Worm (Caenorhabditis elegans) whole organism, young adult: ENCODE data around the gene Y73C8C.12.

Experiments
- B0019.2 ChIP-seq: fragments of 200-800 bp; sonication (Bioruptor generic); conservative IDR thresholded peaks from 2 replicates; pipeline ENCODE4 v1.3.6; 2022; ENCODE audit warnings: missing genetic modification reagents, missing genetic modification characterization, missing compliant biosample characterization
- D2030.7 ChIP-seq: fragments of 200-800 bp; sonication (Bioruptor generic); IDR thresholded peaks from 2 replicates; pipeline ENCODE4 v1.3.6; 2022; ENCODE audit warnings: missing genetic modification reagents, missing genetic modification characterization, missing compliant biosample characterization
- F33H1.4 ChIP-seq: fragments of 200-800 bp; sonication (Bioruptor generic); IDR thresholded peaks from 2 replicates; pipeline ENCODE4 v1.3.6; 2022; ENCODE audit warnings: missing genetic modification reagents, missing genetic modification characterization, missing compliant biosample characterization
- F55B11.4 ChIP-seq: sonication (generic microtip); optimal IDR thresholded peaks from 2 replicates; lab custom pipeline; 2016; ENCODE audit warnings: missing compliant biosample characterization, missing genetic modification characterization, borderline replicate concordance; ENCODE audit not compliant: insufficient read depth
- F57A8.1 ChIP-seq: fragments of 200-800 bp; sonication (Bioruptor generic); optimal IDR thresholded peaks from 2 replicates; lab custom pipeline; 2018; ENCODE audit warnings: mild to moderate bottlenecking, missing genetic modification characterization, moderate library complexity, missing compliant biosample characterization
- T26A5.8 ChIP-seq: sonication (generic microtip); optimal IDR thresholded peaks from 2 replicates; lab custom pipeline; 2016; ENCODE audit warnings: missing genetic modification characterization, missing compliant biosample characterization
- Y53F4B.3 ChIP-seq: fragments of 200-800 bp; sonication (Bioruptor generic); IDR thresholded peaks from 2 replicates; pipeline ENCODE4 v1.3.6; 2022; ENCODE audit warnings: missing genetic modification reagents, missing genetic modification characterization, missing compliant biosample characterization
- Y53G8AR.9 ChIP-seq: fragments of 200-800 bp; sonication (Bioruptor generic); conservative IDR thresholded peaks from 2 replicates; pipeline ENCODE4 v1.3.6; 2022; ENCODE audit warnings: missing genetic modification reagents, missing genetic modification characterization, missing compliant biosample characterization
- akir-1 ChIP-seq: fragments of 200-800 bp; sonication (Bioruptor generic); optimal IDR thresholded peaks from 2 replicates; lab custom pipeline; 2018; ENCODE audit warnings: mild to moderate bottlenecking, missing genetic modification characterization, moderate library complexity, missing compliant biosample characterization
- aptf-2 ChIP-seq: fragments of 200-800 bp; sonication (Bioruptor generic); conservative IDR thresholded peaks from 2 replicates; pipeline ENCODE4 v1.3.6; 2022; ENCODE audit warnings: missing genetic modification reagents, missing genetic modification characterization, missing compliant biosample characterization
- atf-7 ChIP-seq: sonication (generic microtip); optimal IDR thresholded peaks from 2 replicates; lab custom pipeline; 2017; ENCODE audit warnings: mild to moderate bottlenecking, missing genetic modification characterization, missing compliant biosample characterization
- attf-5 ChIP-seq: fragments of 200-800 bp; sonication (Bioruptor generic); optimal IDR thresholded peaks from 2 replicates; lab custom pipeline; 2018; ENCODE audit warnings: mild to moderate bottlenecking, missing genetic modification characterization, missing compliant biosample characterization
- attf-6 ChIP-seq: fragments of 200-800 bp; sonication (Bioruptor generic); IDR thresholded peaks from 2 replicates; pipeline ENCODE4 v1.3.6; 2022; ENCODE audit warnings: missing genetic modification reagents, missing genetic modification characterization, missing compliant biosample characterization
- bed-2 ChIP-seq: fragments of 200-800 bp; sonication (Bioruptor generic); IDR thresholded peaks from 2 replicates; pipeline ENCODE4 v1.3.6; 2022; ENCODE audit warnings: missing genetic modification reagents, missing genetic modification characterization, missing compliant biosample characterization
- ccch-3 ChIP-seq: fragments of 200-800 bp; sonication (Bioruptor generic); optimal IDR thresholded peaks from 2 replicates; lab custom pipeline; 2018; ENCODE audit warnings: mild to moderate bottlenecking, missing genetic modification characterization, missing compliant biosample characterization
- cebp-1 ChIP-seq, 2 experiments: fragments of 200-800 bp in 1 of 2; sonication (Bioruptor generic) in 1 of 2; sonication (generic microtip) in 1 of 2; IDR thresholded peaks in 1 of 2; optimal IDR thresholded peaks in 1 of 2; 2 replicates each; pipeline versions ENCODE4 v1.3.6 to Lab custom; 2017 to 2022; ENCODE audit warnings: missing compliant biosample characterization in 2 of 2, missing genetic modification characterization in 2 of 2, mild to moderate bottlenecking in 1 of 2, missing genetic modification reagents in 1 of 2, moderate library complexity in 1 of 2
- ceh-27 ChIP-seq: fragments of 200-800 bp; sonication (Bioruptor generic); optimal IDR thresholded peaks from 2 replicates; lab custom pipeline; 2018; ENCODE audit warnings: mild to moderate bottlenecking, missing genetic modification characterization, moderate library complexity, missing compliant biosample characterization
- ceh-58 ChIP-seq: fragments of 200-800 bp; sonication (Bioruptor generic); IDR thresholded peaks from 2 replicates; pipeline ENCODE4 v1.3.6; 2022; ENCODE audit warnings: missing genetic modification characterization, missing compliant biosample characterization
- die-1 ChIP-seq: sonication (generic microtip); optimal IDR thresholded peaks from 2 replicates; lab custom pipeline; 2016; ENCODE audit warnings: missing genotype, mild to moderate bottlenecking, missing genetic modification characterization, missing compliant biosample characterization
- dpff-1 ChIP-seq: sonication (generic microtip); optimal IDR thresholded peaks from 2 replicates; lab custom pipeline; 2017; ENCODE audit warnings: mild to moderate bottlenecking, missing genetic modification characterization, missing compliant biosample characterization
- egl-18 ChIP-seq: fragments of 200-800 bp; sonication (Bioruptor generic); IDR thresholded peaks from 2 replicates; pipeline ENCODE4 v1.3.6; 2022; ENCODE audit warnings: missing genetic modification reagents, missing genetic modification characterization, missing compliant biosample characterization
- egl-44 ChIP-seq: fragments of 200-800 bp; sonication (Bioruptor generic); IDR thresholded peaks from 2 replicates; pipeline ENCODE4 v1.3.6; 2022; ENCODE audit warnings: missing genetic modification reagents, missing genetic modification characterization, missing compliant biosample characterization
- ekl-4 ChIP-seq: fragments of 200-800 bp; sonication (Bioruptor generic); IDR thresholded peaks from 2 replicates; pipeline ENCODE4 v1.3.6; 2022; ENCODE audit warnings: missing genetic modification reagents, missing genetic modification characterization, missing compliant biosample characterization
- hlh-26 ChIP-seq: fragments of 200-800 bp; sonication (Bioruptor generic); conservative IDR thresholded peaks from 2 replicates; pipeline ENCODE4 v1.3.6; 2022; ENCODE audit warnings: missing genetic modification reagents, missing genetic modification characterization, missing compliant biosample characterization
- lag-1 ChIP-seq: fragments of 200-800 bp; sonication (Bioruptor generic); IDR thresholded peaks from 2 replicates; pipeline ENCODE4 v1.3.6; 2022; ENCODE audit warnings: missing genetic modification reagents, missing genetic modification characterization, missing compliant biosample characterization
- let-607 ChIP-seq, 2 experiments: fragments of 200-800 bp in 1 of 2; sonication (Bioruptor generic) in 1 of 2; sonication (generic microtip) in 1 of 2; optimal IDR thresholded peaks; 2 replicates each; lab custom pipeline; 2016 to 2018; ENCODE audit warnings: mild to moderate bottlenecking in 2 of 2, missing compliant biosample characterization in 2 of 2, missing genetic modification characterization in 2 of 2, moderate library complexity in 2 of 2, missing genotype in 1 of 2
- lin-26 ChIP-seq: fragments of 200-800 bp; sonication (Bioruptor generic); IDR thresholded peaks from 2 replicates; pipeline ENCODE4 v1.3.6; 2022; ENCODE audit warnings: missing genetic modification reagents, missing genetic modification characterization, missing compliant biosample characterization
- lir-1 ChIP-seq: fragments of 200-800 bp; sonication (Bioruptor generic); conservative IDR thresholded peaks from 2 replicates; pipeline ENCODE4 v1.3.6; 2022; ENCODE audit warnings: missing genetic modification reagents, missing genetic modification characterization, missing compliant biosample characterization
- lsl-1 ChIP-seq: fragments of 200-800 bp; sonication (Bioruptor generic); optimal IDR thresholded peaks from 2 replicates; lab custom pipeline; 2018; ENCODE audit warnings: mild to moderate bottlenecking, missing genetic modification characterization, moderate library complexity, missing compliant biosample characterization
- madf-10 ChIP-seq: sonication (generic microtip); optimal IDR thresholded peaks from 2 replicates; lab custom pipeline; 2016; ENCODE audit warnings: mild to moderate bottlenecking, missing genetic modification characterization, missing compliant biosample characterization
- madf-3 ChIP-seq: fragments of 200-800 bp; sonication (Bioruptor generic); IDR thresholded peaks from 2 replicates; pipeline ENCODE4 v1.3.6; 2022; ENCODE audit warnings: missing genetic modification reagents, missing genetic modification characterization, missing compliant biosample characterization
- madf-6 ChIP-seq: fragments of 200-800 bp; sonication (Bioruptor generic); IDR thresholded peaks from 2 replicates; pipeline ENCODE4 v1.3.6; 2022; ENCODE audit warnings: missing genetic modification reagents, missing genetic modification characterization, missing compliant biosample characterization
- madf-8 ChIP-seq: fragments of 200-800 bp; sonication (Bioruptor generic); conservative IDR thresholded peaks from 2 replicates; pipeline ENCODE4 v1.3.6; 2022; ENCODE audit warnings: missing genetic modification reagents, missing genetic modification characterization, missing compliant biosample characterization
- mcd-1 ChIP-seq: fragments of 200-800 bp; sonication (Bioruptor generic); IDR thresholded peaks from 2 replicates; pipeline ENCODE4 v1.3.6; 2022; ENCODE audit warnings: missing genetic modification reagents, missing genetic modification characterization, missing compliant biosample characterization
- mxl-1 ChIP-seq: sonication (generic microtip); optimal IDR thresholded peaks from 2 replicates; lab custom pipeline; 2016; ENCODE audit warnings: missing genetic modification characterization, missing compliant biosample characterization
- nfyb-1 ChIP-seq: fragments of 200-800 bp; sonication (Bioruptor generic); IDR thresholded peaks from 2 replicates; pipeline ENCODE4 v1.3.6; 2022; ENCODE audit warnings: missing genetic modification reagents, missing genetic modification characterization, missing compliant biosample characterization
- nhr-80 ChIP-seq: sonication (generic microtip); optimal IDR thresholded peaks from 2 replicates; lab custom pipeline; 2016; ENCODE audit warnings: missing genetic modification characterization, missing compliant biosample characterization
- nhr-90 ChIP-seq: sonication (generic microtip); optimal IDR thresholded peaks from 2 replicates; lab custom pipeline; 2016; ENCODE audit warnings: missing genotype, mild to moderate bottlenecking, missing genetic modification characterization, missing compliant biosample characterization
- pbrm-1 ChIP-seq: fragments of 200-800 bp; sonication (Bioruptor generic); IDR thresholded peaks from 2 replicates; pipeline ENCODE4 v1.3.6; 2022; ENCODE audit warnings: missing genetic modification reagents, missing genetic modification characterization, missing compliant biosample characterization
- pha-4 ChIP-seq: fragments of 150-350 bp; sonication (generic microtip); optimal IDR thresholded peaks from 2 replicates; lab custom pipeline; 2014; ENCODE audit warnings: missing biosample characterization, missing genetic modification reagents, missing genetic modification characterization
- snpc-1.3 ChIP-seq: sonication (generic microtip); optimal IDR thresholded peaks from 2 replicates; lab custom pipeline; 2017; ENCODE audit warnings: missing genetic modification characterization, mild to moderate bottlenecking, missing compliant biosample characterization, antibody characterized with exemption, moderate library complexity, missing genotype, missing genetic modification reagents; ENCODE audit not compliant: insufficient read depth
- snpc-3.4 ChIP-seq: sonication (generic microtip); optimal IDR thresholded peaks from 2 replicates; lab custom pipeline; 2017; ENCODE audit warnings: missing genetic modification characterization, mild to moderate bottlenecking, missing compliant biosample characterization, antibody characterized with exemption, moderate library complexity, missing genotype, missing genetic modification reagents
- snpc-4 ChIP-seq, 5 experiments: fragments of 150-350 bp in 1 of 5; sonication (generic microtip) in 4 of 5; optimal IDR thresholded peaks; 2 replicates each; lab custom pipeline; 2014 to 2018; ENCODE audit warnings: missing genetic modification characterization in 5 of 5, missing biosample characterization in 3 of 5, antibody characterized with exemption in 2 of 5, mild to moderate bottlenecking in 2 of 5, missing compliant biosample characterization in 2 of 5, missing genotype in 2 of 5, moderate library complexity in 2 of 5, missing genetic modification reagents in 1 of 5
- sptf-2 ChIP-seq: fragments of 200-800 bp; sonication (Bioruptor generic); optimal IDR thresholded peaks from 2 replicates; lab custom pipeline; 2018; ENCODE audit warnings: mild to moderate bottlenecking, missing genetic modification characterization, missing compliant biosample characterization
- xnd-1 ChIP-seq: sonication (generic microtip); optimal IDR thresholded peaks from 2 replicates; lab custom pipeline; 2016; ENCODE audit warnings: missing genotype, missing genetic modification reagents, missing genetic modification characterization, missing compliant biosample characterization
- ztf-22 ChIP-seq: fragments of 200-800 bp; sonication (Bioruptor generic); optimal IDR thresholded peaks from 2 replicates; lab custom pipeline; 2018; ENCODE audit warnings: mild to moderate bottlenecking, missing genetic modification characterization, moderate library complexity, missing compliant biosample characterization

Gene Y73C8C.12

ce11 chrV:3163143-3163542 is 38.1 kb downstream of the Y73C8C.12 start (continued):
- TF ChIP-seq akir-1 (GFP tag; lab: Kevin White, UChicago) (no peak), aptf-2 (0 out of 2 replicates have a peak, but pooled peaks have one; percentile 18), lin-26 (GFP tag; lab: Robert Waterston, UW) (peak; percentile 90), B0019.2 (no peak), D2030.7 (GFP tag; lab: Robert Waterston, UW) (peak; percentile 63), snpc-4 (GFP tag; optimal IDR thresholded peaks at IDR 0.05; lab: Kevin White, UChicago) (peak; percentile 69), snpc-4 (tag; optimal IDR thresholded peaks at IDR 0.05; lab: Kevin White, UChicago) (peak in 1 of 4 experiments; percentile 59), T26A5.8 (tag; lab: Kevin White, UChicago) (no peak), attf-6 (GFP tag; lab: Robert Waterston, UW) (no peak), snpc-3.4 (tag; lab: Kevin White, UChicago) (peak; percentile 1), mcd-1 (GFP tag; lab: Robert Waterston, UW) (0 out of 2 replicates have a peak, but pooled peaks have one; percentile 21), Y53G8AR.9 (GFP tag; lab: Robert Waterston, UW) (0 out of 2 replicates have a peak, but pooled peaks have one; percentile 68), egl-18 (no peak), let-607 (tag; optimal IDR thresholded peaks at IDR 0.05; lab: Kevin White, UChicago) (no peak), pha-4 (no peak), pbrm-1 (GFP tag; lab: Robert Waterston, UW) (0 out of 2 replicates have a peak, but pooled peaks have one; percentile 41), hlh-26 (GFP tag; lab: Robert Waterston, UW) (no peak), egl-44 (GFP tag; lab: Robert Waterston, UW) (0 out of 2 replicates have a peak, but pooled peaks have one; percentile 23), lag-1 (no peak), ceh-27 (GFP tag; lab: Kevin White, UChicago) (no peak), madf-6 (peak; percentile 56; the same call in 1 of the 2 replicates), nfyb-1 (GFP tag; lab: Robert Waterston, UW) (peak; percentile 62; the same call in 1 of the 2 replicates), die-1 (tag; lab: Kevin White, UChicago) (peak; percentile 73), Y53F4B.3 (GFP tag; lab: Robert Waterston, UW) (no peak), xnd-1 (tag; lab: Kevin White, UChicago) (peak; percentile 5), F33H1.4 (GFP tag; lab: Robert Waterston, UW) (peak; percentile 27; the same call in 1 of the 2 replicates), snpc-1.3 (tag; lab: Kevin White, UChicago) (no peak), ceh-58 (GFP tag; lab: Robert Waterston, UW) (peak; percentile 77; the same call in 1 of the 2 replicates), ztf-22 (GFP tag; lab: Kevin White, UChicago) (no peak), attf-5 (GFP tag; lab: Kevin White, UChicago) (peak; percentile 29), bed-2 (GFP tag; lab: Robert Waterston, UW) (no peak), atf-7 (no peak), madf-3 (GFP tag; lab: Robert Waterston, UW) (no peak), ccch-3 (GFP tag; lab: Kevin White, UChicago) (no peak), ekl-4 (GFP tag; lab: Robert Waterston, UW) (no peak), F55B11.4 (tag; lab: Kevin White, UChicago) (no peak), madf-8 (peak; percentile 27; the same call in 1 of the 2 replicates), sptf-2 (GFP tag; lab: Kevin White, UChicago) (no peak), lir-1 (GFP tag; lab: Robert Waterston, UW) (no peak), madf-10 (peak; percentile 2), cebp-1 (GFP tag; IDR thresholded peaks at IDR 0.05; lab: Robert Waterston, UW) (no peak), cebp-1 (tag; optimal IDR thresholded peaks at IDR 0.05; lab: Kevin White, UChicago) (no peak), dpff-1 (tag; lab: Kevin White, UChicago) (no peak), nhr-90 (tag; lab: Kevin White, UChicago) (peak; percentile 74), nhr-80 (tag; lab: Kevin White, UChicago) (no peak), lsl-1 (GFP tag; lab: Kevin White, UChicago) (peak; percentile 40), F57A8.1 (GFP tag; lab: Kevin White, UChicago) (no peak), mxl-1 (tag; lab: Kevin White, UChicago) (peak; percentile 47)
